Worm (Caenorhabditis elegans) whole organism, L4 larva: ENCODE data around the gene C14C6.5.

Source experiments
- F37D6.2 ChIP-seq: sonication (generic microtip); optimal IDR thresholded peaks from 2 replicates; lab custom pipeline; 2016; ENCODE audit warnings: mild to moderate bottlenecking, missing genetic modification characterization, missing compliant biosample characterization
- R02D3.7 ChIP-seq: fragments of 150-350 bp; sonication (generic microtip); optimal IDR thresholded peaks from 3 replicates; lab custom pipeline; 2014; ENCODE audit warnings: missing biosample characterization, missing genetic modification characterization
- Y5F2A.4 ChIP-seq: fragments of 200-800 bp; sonication (Bioruptor generic); optimal IDR thresholded peaks from 2 replicates; lab custom pipeline; 2018; ENCODE audit warnings: mild to moderate bottlenecking, missing genetic modification characterization, missing compliant biosample characterization
- aly-2 ChIP-seq: sonication (generic microtip); optimal IDR thresholded peaks from 2 replicates; lab custom pipeline; 2018; ENCODE audit warnings: missing biosample characterization, missing genetic modification characterization
- ama-1 ChIP-seq: fragments of 150-350 bp; optimal IDR thresholded peaks from 2 replicates; lab custom pipeline; 2014; ENCODE audit warnings: inconsistent platforms, mixed read lengths
- ceh-28 ChIP-seq: fragments of 150-350 bp; optimal IDR thresholded peaks from 2 replicates; lab custom pipeline; 2014; ENCODE audit warnings: missing biosample characterization, missing genetic modification reagents, missing genetic modification characterization
- ceh-44 ChIP-seq: fragments of 200-800 bp; sonication (Bioruptor generic); IDR thresholded peaks from 2 replicates; pipeline ENCODE4 v1.3.6; 2022; ENCODE audit warnings: missing genetic modification reagents, missing genetic modification characterization, missing compliant biosample characterization
- ceh-82 ChIP-seq: sonication (generic microtip); optimal IDR thresholded peaks from 2 replicates; lab custom pipeline; 2017; ENCODE audit warnings: missing biosample characterization, missing genetic modification characterization
- ces-1 ChIP-seq: fragments of 150-350 bp; sonication (generic microtip); optimal IDR thresholded peaks from 4 replicates; lab custom pipeline; 2014; ENCODE audit warnings: missing biosample characterization, missing genetic modification reagents, missing genetic modification characterization
- ctbp-1 ChIP-seq: fragments of 200-800 bp; sonication (Bioruptor generic); IDR thresholded peaks from 2 replicates; pipeline ENCODE4 v1.3.6; 2022; ENCODE audit warnings: missing genetic modification reagents, missing genetic modification characterization, missing compliant biosample characterization
- daf-8 ChIP-seq: fragments of 200-800 bp; sonication (Bioruptor generic); IDR thresholded peaks from 2 replicates; pipeline ENCODE4 v1.3.6; 2022; ENCODE audit warnings: missing genetic modification characterization, missing compliant biosample characterization
- dmd-6 ChIP-seq: fragments of 200-800 bp; sonication (Bioruptor generic); IDR thresholded peaks from 2 replicates; pipeline ENCODE4 v1.3.6; 2022; ENCODE audit warnings: missing genetic modification reagents, missing genetic modification characterization, missing compliant biosample characterization
- dmd-8 ChIP-seq: fragments of 200-800 bp; sonication (Bioruptor generic); IDR thresholded peaks from 2 replicates; pipeline ENCODE4 v1.3.6; 2022; ENCODE audit warnings: missing genetic modification characterization, missing compliant biosample characterization
- egl-27 ChIP-seq: sonication (generic microtip); optimal IDR thresholded peaks from 3 replicates; lab custom pipeline; 2017; ENCODE audit warnings: missing biosample characterization, missing genetic modification reagents, missing genetic modification characterization
- hlh-11 ChIP-seq: fragments of 200-800 bp; sonication (Bioruptor generic); optimal IDR thresholded peaks from 2 replicates; lab custom pipeline; 2018; ENCODE audit warnings: mild to moderate bottlenecking, missing genetic modification characterization, missing compliant biosample characterization
- lin-15B ChIP-seq: fragments of 150-350 bp; sonication (generic microtip); optimal IDR thresholded peaks from 3 replicates; lab custom pipeline; 2014; ENCODE audit warnings: missing biosample characterization, missing genetic modification characterization
- lin-39 ChIP-seq: fragments of 150-350 bp; optimal IDR thresholded peaks from 2 replicates; lab custom pipeline; 2014; ENCODE audit warnings: missing biosample characterization, missing genetic modification reagents, missing genetic modification characterization
- lir-3 ChIP-seq: sonication (generic microtip); optimal IDR thresholded peaks from 2 replicates; lab custom pipeline; 2016; ENCODE audit warnings: mild to moderate bottlenecking, missing genetic modification characterization, missing compliant biosample characterization
- lsy-2 ChIP-seq, 2 experiments: fragments of 150-350 bp in 1 of 2; sonication (generic microtip) in 1 of 2; optimal IDR thresholded peaks; 2 replicates each; lab custom pipeline; 2014 to 2017; ENCODE audit warnings: missing biosample characterization in 2 of 2, missing genetic modification characterization in 2 of 2
- madf-5 ChIP-seq, 2 experiments: fragments of 200-800 bp; sonication (Bioruptor generic); IDR thresholded peaks; 2 replicates each; pipeline ENCODE4 v1.3.6; 2022; ENCODE audit warnings: missing compliant biosample characterization in 2 of 2, missing genetic modification characterization in 2 of 2
- mxl-3 ChIP-seq: fragments of 200-800 bp; sonication (Bioruptor generic); optimal IDR thresholded peaks from 2 replicates; lab custom pipeline; 2018; ENCODE audit warnings: mild to moderate bottlenecking, missing genetic modification characterization, missing compliant biosample characterization
- nhr-10 ChIP-seq: fragments of 150-350 bp; optimal IDR thresholded peaks from 2 replicates; lab custom pipeline; 2014; ENCODE audit warnings: missing biosample characterization, missing genetic modification characterization
- nhr-11 ChIP-seq: fragments of 150-350 bp; optimal IDR thresholded peaks from 2 replicates; lab custom pipeline; 2014; ENCODE audit warnings: missing biosample characterization, missing genetic modification characterization
- nhr-25 ChIP-seq: sonication (generic microtip); optimal IDR thresholded peaks from 2 replicates; lab custom pipeline; 2017; ENCODE audit warnings: missing genetic modification characterization, mild to moderate bottlenecking, missing compliant biosample characterization, antibody characterized with exemption, moderate library complexity, borderline replicate concordance; ENCODE audit not compliant: insufficient read depth
- nhr-48 ChIP-seq: sonication (generic microtip); optimal IDR thresholded peaks from 2 replicates; lab custom pipeline; 2016; ENCODE audit warnings: mild to moderate bottlenecking, missing genetic modification characterization, missing compliant biosample characterization
- pha-4 ChIP-seq, 2 experiments: fragments of 150-350 bp in 1 of 2; fragments of 200-800 bp in 1 of 2; sonication (Bioruptor generic) in 1 of 2; IDR thresholded peaks in 1 of 2; optimal IDR thresholded peaks in 1 of 2; 2 replicates each; pipeline versions ENCODE4 v1.3.6 to Lab custom; 2014 to 2022; ENCODE audit warnings: missing genetic modification characterization in 2 of 2, missing genetic modification reagents in 2 of 2, missing biosample characterization in 1 of 2, missing compliant biosample characterization in 1 of 2
- php-3 ChIP-seq: fragments of 200-800 bp; sonication (Bioruptor generic); IDR thresholded peaks from 2 replicates; pipeline ENCODE4 v1.3.6; 2022; ENCODE audit warnings: missing genetic modification reagents, missing genetic modification characterization, missing compliant biosample characterization
- pqm-1 ChIP-seq: sonication (generic microtip); optimal IDR thresholded peaks from 2 replicates; lab custom pipeline; 2017; ENCODE audit warnings: missing biosample characterization, missing genetic modification characterization
- saeg-2 ChIP-seq: fragments of 200-800 bp; sonication (Bioruptor generic); IDR thresholded peaks from 2 replicates; pipeline ENCODE4 v1.3.6; 2022; ENCODE audit warnings: missing genetic modification reagents, missing genetic modification characterization, missing compliant biosample characterization
- skn-1 ChIP-seq: fragments of 150-350 bp; optimal IDR thresholded peaks from 2 replicates; lab custom pipeline; 2014; ENCODE audit warnings: missing biosample characterization, missing genetic modification characterization
- spr-1 ChIP-seq: sonication (generic microtip); optimal IDR thresholded peaks from 2 replicates; lab custom pipeline; 2016; ENCODE audit warnings: mild to moderate bottlenecking, missing genetic modification characterization, missing compliant biosample characterization
- unc-39 ChIP-seq: sonication (generic microtip); optimal IDR thresholded peaks from 2 replicates; lab custom pipeline; 2017; ENCODE audit warnings: missing biosample characterization, missing genetic modification characterization
- unc-62 ChIP-seq, 3 experiments: fragments of 150-350 bp in 1 of 3; sonication (generic microtip); optimal IDR thresholded peaks in 2 of 3; peaks in 1 of 3; 1 replicate in 1 of 3; 2 replicates in 2 of 3; lab custom pipeline; 2014 to 2017; ENCODE audit warnings: missing biosample characterization in 3 of 3, missing genetic modification characterization in 3 of 3, missing genetic modification reagents in 3 of 3, missing genotype in 1 of 3
- vab-7 ChIP-seq: fragments of 200-800 bp; sonication (Bioruptor generic); IDR thresholded peaks from 2 replicates; pipeline ENCODE4 v1.3.6; 2022; ENCODE audit warnings: missing genetic modification reagents, missing genetic modification characterization, missing compliant biosample characterization
- zfp-2 ChIP-seq: sonication (generic microtip); optimal IDR thresholded peaks from 2 replicates; lab custom pipeline; 2016; ENCODE audit warnings: mild to moderate bottlenecking, missing genetic modification characterization, missing compliant biosample characterization
- ztf-11 ChIP-seq: fragments of 150-350 bp; optimal IDR thresholded peaks from 2 replicates; lab custom pipeline; 2014; ENCODE audit warnings: missing biosample characterization, missing genetic modification characterization

Gene C14C6.5

ce11 chrV:534176-534575 lies 2.3 kb upstream of the C14C6.5 start, which contains the start of gene nhr-132 (continued):
- TF ChIP-seq F37D6.2 (tag; lab: Kevin White, UChicago) (no peak), daf-8 (GFP tag; lab: Robert Waterston, UW) (no peak), lin-15B (tag; lab: Kevin White, UChicago) (no peak), php-3 (GFP tag; lab: Robert Waterston, UW) (peak; percentile 70)

- TF ChIP-seq unc-39 (tag; lab: Kevin White, UChicago), result no peak
- TF ChIP-seq ceh-82 (tag; lab: Kevin White, UChicago), result no peak
- TF ChIP-seq ztf-11 (tag; lab: Kevin White, UChicago), result no peak
- TF ChIP-seq ctbp-1, result no peak
- no peak for TF ChIP-seq mxl-3 (GFP tag; lab: Kevin White, UChicago)
- TF ChIP-seq lsy-2 (tag; optimal IDR thresholded peaks at IDR 0.05; lab: Kevin White, UChicago), result no peak
- TF ChIP-seq skn-1 (tag; lab: Kevin White, UChicago), result no peak
- no peak for TF ChIP-seq Y5F2A.4
- TF ChIP-seq aly-2, result no peak
- TF ChIP-seq spr-1, result no peak
- no peak for TF ChIP-seq madf-5 (GFP tag; IDR thresholded peaks at IDR 0.05; lab: Robert Waterston, UW)
- TF ChIP-seq nhr-11 (tag; lab: Kevin White, UChicago), result no peak
- no peak for TF ChIP-seq php-3 (GFP tag; lab: Robert Waterston, UW)
These were observed 2.6 kb downstream of the C14C6.5 start, which contains the start of gene nhr-155 for ce11 chrV:539040-539510. Gene nhr-155 (plus strand): TSS chrV:539460.

- TF ChIP-seq hlh-11 (tag; lab: Kevin White, UChicago) (no peak), spr-1 (no peak), lir-3 (no peak), skn-1 (tag; lab: Kevin White, UChicago) (no peak), aly-2 (no peak), ama-1 (lab: Kevin White, UChicago) (no peak), nhr-48 (no peak), dmd-8 (GFP tag; lab: Robert Waterston, UW) (no peak), php-3 (GFP tag; lab: Robert Waterston, UW) (no peak), unc-62 (GFP tag; optimal IDR thresholded peaks at IDR 0.05 in 1 of 2; lab: Kevin White, UChicago) (no peak), unc-62 (tag; optimal IDR thresholded peaks at IDR 0.05; lab: Kevin White, UChicago) (no peak), nhr-10 (tag; lab: Kevin White, UChicago) (no peak), egl-27 (tag; lab: Kevin White, UChicago) (no peak), nhr-25 (tag; lab: Kevin White, UChicago) (no peak)
These were observed 5.0 kb downstream of the C14C6.5 start for ce11 chrV:541470-541869.

- TF ChIP-seq pqm-1 (tag; lab: Kevin White, UChicago) (no peak), unc-62 (GFP tag; optimal IDR thresholded peaks at IDR 0.05 in 1 of 2; lab: Kevin White, UChicago) (peak in 1 of 2 experiments; percentile 5), unc-62 (tag; optimal IDR thresholded peaks at IDR 0.05; lab: Kevin White, UChicago) (no peak)
These were observed 6.7 kb downstream of the C14C6.5 start, which contains the start of gene C14C6.3 for ce11 chrV:543169-543568. Gene C14C6.3 (plus strand): TSS chrV:543469.

- TF ChIP-seq ceh-44 (GFP tag; lab: Robert Waterston, UW) (no peak), unc-39 (tag; lab: Kevin White, UChicago) (no peak), dmd-6 (no peak), pha-4 (GFP tag; IDR thresholded peaks at IDR 0.05; lab: Robert Waterston, UW) (no peak), pha-4 (tag; optimal IDR thresholded peaks at IDR 0.05; lab: Kevin White, UChicago) (no peak), vab-7 (GFP tag; lab: Robert Waterston, UW) (no peak), lin-15B (tag; lab: Kevin White, UChicago) (no peak), ces-1 (GFP tag; lab: Kevin White, UChicago) (no peak), ceh-28 (tag; lab: Kevin White, UChicago) (no peak), lin-39 (tag; lab: Kevin White, UChicago) (no peak), zfp-2 (no peak), saeg-2 (GFP tag; lab: Robert Waterston, UW) (no peak), R02D3.7 (tag; lab: Kevin White, UChicago) (no peak), unc-62 (GFP tag; optimal IDR thresholded peaks at IDR 0.05 in 1 of 2; lab: Kevin White, UChicago) (no peak), unc-62 (tag; optimal IDR thresholded peaks at IDR 0.05; lab: Kevin White, UChicago) (no peak)
These were observed 11.6 kb downstream of the C14C6.5 start, which contains the start of gene C14C6.6 for ce11 chrV:547980-548379. Gene C14C6.6 (minus strand): TSS chrV:548080.
